Worm (Caenorhabditis elegans) whole organism, midembryonic: ENCODE data around the gene Y53F4B.24.
"Not testable (repeated sequence)": the region's sequence is repeated elsewhere in the genome, so short reads cannot be mapped to it uniquely, and the experiment has no call there.

Source experiments
- T22C8.4 ChIP-seq: fragments of 200-800 bp; sonication (Bioruptor generic); IDR thresholded peaks from 2 replicates; pipeline ENCODE4 v1.3.6; 2022; ENCODE audit warnings: missing genetic modification characterization, missing compliant biosample characterization
- cog-1 ChIP-seq: sonication (generic microtip); optimal IDR thresholded peaks from 2 replicates; lab custom pipeline; 2016; ENCODE audit warnings: missing genetic modification characterization, missing compliant biosample characterization
- flt-1 ChIP-seq: fragments of 200-800 bp; sonication (Bioruptor generic); IDR thresholded peaks from 2 replicates; pipeline ENCODE4 v1.3.6; 2022; ENCODE audit warnings: missing genetic modification characterization, missing compliant biosample characterization
- klf-2 ChIP-seq: fragments of 200-800 bp; sonication (Bioruptor generic); conservative IDR thresholded peaks from 2 replicates; pipeline ENCODE4 v1.3.6; 2022; ENCODE audit warnings: missing genetic modification reagents, missing genetic modification characterization, missing compliant biosample characterization
- med-1 ChIP-seq: sonication (generic microtip); optimal IDR thresholded peaks from 2 replicates; lab custom pipeline; 2017; ENCODE audit warnings: missing genetic modification characterization, mild to moderate bottlenecking, missing compliant biosample characterization, antibody characterized with exemption, missing genetic modification reagents; ENCODE audit not compliant: insufficient read depth
- ref-1 ChIP-seq: fragments of 200-800 bp; sonication (Bioruptor generic); conservative IDR thresholded peaks from 2 replicates; pipeline ENCODE4 v1.3.6; 2022; ENCODE audit warnings: missing genetic modification reagents, missing genetic modification characterization, missing compliant biosample characterization
- tab-1 ChIP-seq: fragments of 200-800 bp; sonication (Bioruptor generic); IDR thresholded peaks from 2 replicates; pipeline ENCODE4 v1.3.6; 2022; ENCODE audit warnings: missing genetic modification characterization, missing compliant biosample characterization
- ztf-23 ChIP-seq: fragments of 200-800 bp; sonication (Bioruptor generic); IDR thresholded peaks from 2 replicates; pipeline ENCODE4 v1.3.6; 2022; ENCODE audit warnings: missing genetic modification reagents, missing genetic modification characterization, missing compliant biosample characterization
- ztf-29 ChIP-seq: fragments of 200-800 bp; sonication (Bioruptor generic); IDR thresholded peaks from 2 replicates; pipeline ENCODE4 v1.3.6; 2022; ENCODE audit warnings: missing genetic modification reagents, missing genetic modification characterization, missing compliant biosample characterization

Y53F4B.24 gene

ce11 chrII:15134332-15134731 is at the start of gene Y53F4B.24:
Gene Y53F4B.24, minus strand, starts transcription at chrII:15134432.
- no peak for TF ChIP-seq cog-1
- no peak for TF ChIP-seq klf-2 (GFP tag; lab: Robert Waterston, UW)
- no peak for TF ChIP-seq ref-1
- no peak for TF ChIP-seq ztf-23
- TF ChIP-seq T22C8.4: no peak
- no peak for TF ChIP-seq tab-1 (GFP tag; lab: Robert Waterston, UW)
- no peak for TF ChIP-seq med-1 (GFP tag; lab: Kevin White, UChicago)
- no peak for TF ChIP-seq ztf-29
- TF ChIP-seq flt-1: no peak

ce11 chrII:15183139-15183538 is 48.9 kb upstream of the Y53F4B.24 start, which contains the start of gene gst-34:
Gene gst-34, minus strand, starts transcription at chrII:15183239.
- TF ChIP-seq ref-1 (no peak), cog-1 (no peak), T22C8.4 (no peak), med-1 (GFP tag; lab: Kevin White, UChicago) (no peak), flt-1 (no peak), klf-2 (GFP tag; lab: Robert Waterston, UW) (no peak), ztf-29 (no peak), tab-1 (GFP tag; lab: Robert Waterston, UW) (no peak), ztf-23 (no peak)

DNA sequence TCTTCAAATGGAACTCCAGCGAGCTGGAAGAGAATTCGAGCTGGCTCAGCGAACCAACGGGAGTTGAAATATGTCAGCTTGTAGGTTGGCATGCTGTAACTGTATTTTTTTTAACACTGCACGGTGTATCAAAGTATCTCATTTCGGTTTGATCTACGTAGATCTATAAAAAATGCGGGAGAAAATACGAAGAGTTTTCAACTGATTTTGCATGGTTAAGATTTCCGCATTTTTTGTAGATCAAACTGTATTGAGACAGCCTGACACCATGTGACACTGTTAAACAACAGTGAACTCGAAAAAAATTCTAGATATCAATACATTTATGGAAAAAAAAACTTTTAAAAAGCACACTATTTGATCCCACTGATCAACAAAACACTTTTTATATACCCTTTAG is 44.3 kb upstream of the Y53F4B.24 start, which contains the start of gene gst-32:
TSS of gene gst-32 (minus strand) at position 101 of the 400 bp plus-strand sequence.
- TF ChIP-seq ztf-29 (no peak), tab-1 (GFP tag; lab: Robert Waterston, UW) (no peak), cog-1 (no peak), T22C8.4 (no peak), ztf-23 (no peak)

- TF ChIP-seq klf-2 (GFP tag; lab: Robert Waterston, UW) (no peak), ztf-23 (no peak), tab-1 (GFP tag; lab: Robert Waterston, UW) (no peak), T22C8.4 (no peak), cog-1 (no peak), med-1 (GFP tag; lab: Kevin White, UChicago) (no peak), flt-1 (no peak), ztf-29 (no peak)
Measured at ce11 chrII:15175643-15176042, 41.4 kb upstream of the Y53F4B.24 start, which contains the start of gene Y53F4B.36. Gene Y53F4B.36, plus strand, starts transcription at chrII:15175943.

ce11 chrII:15174915-15175548 is 40.8 kb upstream of the Y53F4B.24 start, which contains the start of gene gst-31:
Gene gst-31, minus strand, starts transcription at chrII:15174965.
- no peak for TF ChIP-seq med-1 (GFP tag; lab: Kevin White, UChicago)
- TF ChIP-seq ztf-23: no peak
- TF ChIP-seq ztf-29: no peak
- no peak for TF ChIP-seq T22C8.4
- no peak for TF ChIP-seq flt-1
- no peak for TF ChIP-seq klf-2 (GFP tag; lab: Robert Waterston, UW)
- TF ChIP-seq cog-1: no peak
- no peak for TF ChIP-seq tab-1 (GFP tag; lab: Robert Waterston, UW)
- no peak for TF ChIP-seq ref-1

- TF ChIP-seq ztf-29: no peak
- TF ChIP-seq med-1 (GFP tag; lab: Kevin White, UChicago): no peak
- TF ChIP-seq tab-1 (GFP tag; lab: Robert Waterston, UW): no peak
- no peak for TF ChIP-seq T22C8.4
- no peak for TF ChIP-seq flt-1
- no peak for TF ChIP-seq klf-2 (GFP tag; lab: Robert Waterston, UW)
- no peak for TF ChIP-seq ref-1
- TF ChIP-seq ztf-23: no peak
- TF ChIP-seq cog-1: no peak
Measured at ce11 chrII:15173174-15173573, 38.9 kb upstream of the Y53F4B.24 start.

- not testable (repeated sequence) for TF ChIP-seq flt-1, ztf-23, ztf-29
Measured at ce11 chrII:15171816-15172215, 37.6 kb upstream of the Y53F4B.24 start, which contains the start of gene gst-39. Gene gst-39, minus strand, starts transcription at chrII:15171916.

- TF ChIP-seq med-1 (GFP tag; lab: Kevin White, UChicago): no peak
- no peak for TF ChIP-seq ref-1
- TF ChIP-seq cog-1: no peak
- no peak for TF ChIP-seq ztf-29
- TF ChIP-seq ztf-23: no peak
Measured at ce11 chrII:15169811-15170282, 35.6 kb upstream of the Y53F4B.24 start, which contains the start of gene gst-29. Gene gst-29, minus strand, starts transcription at chrII:15169861.

DNA sequence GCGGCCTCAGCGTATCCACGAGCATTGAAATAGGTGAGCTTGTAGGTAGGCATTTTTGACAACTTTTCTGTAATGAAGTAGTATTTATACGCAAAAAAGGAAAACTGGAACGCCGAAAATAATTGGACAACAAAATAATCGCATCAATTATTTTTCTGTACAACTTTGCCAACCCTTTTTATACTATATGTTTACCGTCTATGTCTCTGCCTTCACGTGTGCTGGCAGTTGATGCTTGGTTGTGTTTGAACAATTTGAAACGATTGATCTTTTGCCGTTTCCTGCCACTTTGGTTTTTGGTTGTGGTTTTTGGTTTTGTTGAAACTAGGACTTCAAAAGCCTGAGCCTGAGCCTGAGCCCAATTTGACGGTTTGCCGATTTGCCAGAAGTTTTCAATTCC is 33.1 kb upstream of the Y53F4B.24 start, which contains the start of gene gst-28:
TSS of gene gst-28 (minus strand) at position 238 of the 400 bp plus-strand sequence.
- no peak for TF ChIP-seq T22C8.4
- TF ChIP-seq tab-1 (GFP tag; lab: Robert Waterston, UW): no peak
- no peak for TF ChIP-seq ref-1
- TF ChIP-seq ztf-23: no peak
- TF ChIP-seq ztf-29: no peak
- TF ChIP-seq med-1 (GFP tag; lab: Kevin White, UChicago): no peak
- TF ChIP-seq flt-1: no peak
- no peak for TF ChIP-seq klf-2 (GFP tag; lab: Robert Waterston, UW)
- TF ChIP-seq cog-1: no peak

- peak; percentile 89 for TF ChIP-seq ztf-23
- peak; percentile 41 for TF ChIP-seq med-1 (GFP tag; lab: Kevin White, UChicago)
- TF ChIP-seq T22C8.4: peak; percentile 57
- TF ChIP-seq ztf-29: peak; percentile 88
- TF ChIP-seq cog-1: peak; percentile 76
- peak; percentile 93 for TF ChIP-seq tab-1 (GFP tag; lab: Robert Waterston, UW)
- peak; percentile 79 for TF ChIP-seq klf-2 (GFP tag; lab: Robert Waterston, UW)
- peak; percentile 76 for TF ChIP-seq ref-1
- TF ChIP-seq flt-1: peak; percentile 94
Measured at ce11 chrII:15165681-15166235, 31.5 kb upstream of the Y53F4B.24 start, which contains the start of gene gst-27. Gene gst-27, minus strand, starts transcription at chrII:15165731.
